Worm (Caenorhabditis elegans) whole organism, L4 larva: ENCODE data around the gene DH11.5.

Experiments
- D1046.2 ChIP-seq: fragments of 200-800 bp; sonication (Bioruptor generic); IDR thresholded peaks from 2 replicates; pipeline ENCODE4 v1.3.6; 2022; ENCODE audit warnings: missing genetic modification characterization, missing compliant biosample characterization
- F26F4.8 ChIP-seq: fragments of 200-800 bp; sonication (Bioruptor generic); conservative IDR thresholded peaks from 2 replicates; pipeline ENCODE4 v1.3.6; 2022; ENCODE audit warnings: missing genetic modification characterization, missing compliant biosample characterization
- F37D6.2 ChIP-seq: sonication (generic microtip); optimal IDR thresholded peaks from 2 replicates; lab custom pipeline; 2016; ENCODE audit warnings: mild to moderate bottlenecking, missing genetic modification characterization, missing compliant biosample characterization
- F49E8.2 ChIP-seq: sonication (generic microtip); optimal IDR thresholded peaks from 2 replicates; lab custom pipeline; 2016; ENCODE audit warnings: missing compliant biosample characterization, mild to moderate bottlenecking, missing genetic modification characterization, borderline replicate concordance
- T26A8.4 ChIP-seq: fragments of 200-800 bp; sonication (Bioruptor generic); IDR thresholded peaks from 2 replicates; pipeline ENCODE4 v1.3.6; 2022; ENCODE audit warnings: missing genetic modification characterization, missing compliant biosample characterization
- Y105C5A.15 ChIP-seq: fragments of 200-800 bp; sonication (Bioruptor generic); IDR thresholded peaks from 2 replicates; pipeline ENCODE4 v1.3.6; 2022; ENCODE audit warnings: missing genetic modification characterization, missing compliant biosample characterization
- Y5F2A.4 ChIP-seq: fragments of 200-800 bp; sonication (Bioruptor generic); optimal IDR thresholded peaks from 2 replicates; lab custom pipeline; 2018; ENCODE audit warnings: mild to moderate bottlenecking, missing genetic modification characterization, missing compliant biosample characterization
- Y75B8A.6 ChIP-seq: fragments of 200-800 bp; sonication (Bioruptor generic); IDR thresholded peaks from 2 replicates; pipeline ENCODE4 v1.3.6; 2022; ENCODE audit warnings: missing genetic modification reagents, missing genetic modification characterization, missing compliant biosample characterization
- ZK337.2 ChIP-seq: fragments of 200-800 bp; sonication (Bioruptor generic); IDR thresholded peaks from 2 replicates; pipeline ENCODE4 v1.3.6; 2022; ENCODE audit warnings: missing genetic modification reagents, missing genetic modification characterization, missing compliant biosample characterization
- aha-1 ChIP-seq: fragments of 150-350 bp; peaks from one replicate; lab custom pipeline; 2014; ENCODE audit warnings: missing biosample characterization, missing genetic modification characterization
- aly-2 ChIP-seq: sonication (generic microtip); optimal IDR thresholded peaks from 2 replicates; lab custom pipeline; 2018; ENCODE audit warnings: missing biosample characterization, missing genetic modification characterization
- ama-1 ChIP-seq: fragments of 150-350 bp; optimal IDR thresholded peaks from 2 replicates; lab custom pipeline; 2014; ENCODE audit warnings: inconsistent platforms, mixed read lengths
- attf-4 ChIP-seq: sonication (generic microtip); optimal IDR thresholded peaks from 3 replicates; lab custom pipeline; 2017; ENCODE audit warnings: missing biosample characterization, missing genetic modification characterization
- ceh-20 ChIP-seq: fragments of 200-800 bp; sonication (Bioruptor generic); IDR thresholded peaks from 2 replicates; pipeline ENCODE4 v1.3.6; 2022; ENCODE audit warnings: missing genetic modification reagents, missing genetic modification characterization, missing compliant biosample characterization
- ceh-82 ChIP-seq: sonication (generic microtip); optimal IDR thresholded peaks from 2 replicates; lab custom pipeline; 2017; ENCODE audit warnings: missing biosample characterization, missing genetic modification characterization
- ces-1 ChIP-seq: fragments of 150-350 bp; sonication (generic microtip); optimal IDR thresholded peaks from 4 replicates; lab custom pipeline; 2014; ENCODE audit warnings: missing biosample characterization, missing genetic modification reagents, missing genetic modification characterization
- ctbp-1 ChIP-seq: fragments of 200-800 bp; sonication (Bioruptor generic); IDR thresholded peaks from 2 replicates; pipeline ENCODE4 v1.3.6; 2022; ENCODE audit warnings: missing genetic modification reagents, missing genetic modification characterization, missing compliant biosample characterization
- daf-16 ChIP-seq, 3 experiments: sonication (generic microtip); optimal IDR thresholded peaks; 2 replicates each; lab custom pipeline; 2016 to 2017; ENCODE audit warnings: missing genetic modification characterization in 3 of 3, missing genetic modification reagents in 3 of 3, mild to moderate bottlenecking in 2 of 3, missing compliant biosample characterization in 2 of 3, missing biosample characterization in 1 of 3, moderate library complexity in 1 of 3
- daf-19 ChIP-seq: fragments of 200-800 bp; sonication (Bioruptor generic); conservative IDR thresholded peaks from 2 replicates; pipeline ENCODE4 v1.3.6; 2022; ENCODE audit warnings: missing genetic modification characterization, missing compliant biosample characterization
- daf-8 ChIP-seq: fragments of 200-800 bp; sonication (Bioruptor generic); IDR thresholded peaks from 2 replicates; pipeline ENCODE4 v1.3.6; 2022; ENCODE audit warnings: missing genetic modification characterization, missing compliant biosample characterization
- dmd-8 ChIP-seq: fragments of 200-800 bp; sonication (Bioruptor generic); IDR thresholded peaks from 2 replicates; pipeline ENCODE4 v1.3.6; 2022; ENCODE audit warnings: missing genetic modification characterization, missing compliant biosample characterization
- dpl-1 ChIP-seq: fragments of 150-350 bp; optimal IDR thresholded peaks from 2 replicates; lab custom pipeline; 2014; ENCODE audit warnings: missing biosample characterization, missing genetic modification reagents, missing genetic modification characterization
- duxl-1 ChIP-seq: sonication (generic microtip); optimal IDR thresholded peaks from 2 replicates; lab custom pipeline; 2016; ENCODE audit warnings: mild to moderate bottlenecking, missing genetic modification characterization, moderate library complexity, missing compliant biosample characterization; ENCODE audit not compliant: poor library complexity
- dve-1 ChIP-seq: sonication (generic microtip); optimal IDR thresholded peaks from 2 replicates; lab custom pipeline; 2017; ENCODE audit warnings: antibody characterized with exemption, mild to moderate bottlenecking, missing genetic modification characterization, missing compliant biosample characterization; ENCODE audit not compliant: insufficient read depth
- egl-27 ChIP-seq: sonication (generic microtip); optimal IDR thresholded peaks from 3 replicates; lab custom pipeline; 2017; ENCODE audit warnings: missing biosample characterization, missing genetic modification reagents, missing genetic modification characterization
- fos-1 ChIP-seq: fragments of 150-350 bp; optimal IDR thresholded peaks from 2 replicates; lab custom pipeline; 2014; ENCODE audit warnings: missing biosample characterization, missing genetic modification characterization
- hif-1 ChIP-seq, 2 experiments: sonication (generic microtip); optimal IDR thresholded peaks; 2 replicates each; lab custom pipeline; 2016 to 2017; ENCODE audit warnings: missing compliant biosample characterization in 2 of 2, missing genetic modification characterization in 2 of 2, missing genetic modification reagents in 2 of 2, missing genotype in 2 of 2, mild to moderate bottlenecking in 1 of 2
- hlh-30 ChIP-seq: sonication (generic microtip); optimal IDR thresholded peaks from 2 replicates; lab custom pipeline; 2017; ENCODE audit warnings: antibody characterized with exemption, mild to moderate bottlenecking, missing genetic modification characterization, missing compliant biosample characterization; ENCODE audit not compliant: insufficient read depth
- lin-13 ChIP-seq: fragments of 150-350 bp; optimal IDR thresholded peaks from 2 replicates; lab custom pipeline; 2014; ENCODE audit warnings: missing biosample characterization, missing genetic modification reagents, missing genetic modification characterization
- lin-38 ChIP-seq: fragments of 200-800 bp; sonication (Bioruptor generic); IDR thresholded peaks from 2 replicates; pipeline ENCODE4 v1.3.6; 2022; ENCODE audit warnings: missing genetic modification reagents, missing genetic modification characterization, missing compliant biosample characterization
- lsy-2 ChIP-seq, 2 experiments: fragments of 150-350 bp in 1 of 2; sonication (generic microtip) in 1 of 2; optimal IDR thresholded peaks; 2 replicates each; lab custom pipeline; 2014 to 2017; ENCODE audit warnings: missing biosample characterization in 2 of 2, missing genetic modification characterization in 2 of 2
- madf-5 ChIP-seq, 2 experiments: fragments of 200-800 bp; sonication (Bioruptor generic); IDR thresholded peaks; 2 replicates each; pipeline ENCODE4 v1.3.6; 2022; ENCODE audit warnings: missing compliant biosample characterization in 2 of 2, missing genetic modification characterization in 2 of 2
- madf-9 ChIP-seq: fragments of 200-800 bp; sonication (Bioruptor generic); conservative IDR thresholded peaks from 2 replicates; pipeline ENCODE4 v1.3.6; 2022; ENCODE audit warnings: missing genetic modification reagents, missing genetic modification characterization, missing compliant biosample characterization
- mdt-29 ChIP-seq: fragments of 200-800 bp; sonication (Bioruptor generic); IDR thresholded peaks from 2 replicates; pipeline ENCODE4 v1.3.6; 2022; ENCODE audit warnings: missing genetic modification reagents, missing genetic modification characterization, missing compliant biosample characterization
- mes-2 ChIP-seq: sonication (generic microtip); optimal IDR thresholded peaks from 2 replicates; lab custom pipeline; 2016; ENCODE audit warnings: missing genotype, mild to moderate bottlenecking, missing genetic modification characterization, missing compliant biosample characterization; ENCODE audit not compliant: poor library complexity, severe bottlenecking
- mxl-2 ChIP-seq: fragments of 200-800 bp; sonication (Bioruptor generic); conservative IDR thresholded peaks from 2 replicates; pipeline ENCODE4 v1.3.6; 2022; ENCODE audit warnings: missing genetic modification reagents, missing genetic modification characterization, missing compliant biosample characterization
- mxl-3 ChIP-seq: fragments of 200-800 bp; sonication (Bioruptor generic); optimal IDR thresholded peaks from 2 replicates; lab custom pipeline; 2018; ENCODE audit warnings: mild to moderate bottlenecking, missing genetic modification characterization, missing compliant biosample characterization
- nhr-10 ChIP-seq: fragments of 150-350 bp; optimal IDR thresholded peaks from 2 replicates; lab custom pipeline; 2014; ENCODE audit warnings: missing biosample characterization, missing genetic modification characterization
- nhr-102 ChIP-seq: sonication (generic microtip); optimal IDR thresholded peaks from 2 replicates; lab custom pipeline; 2016; ENCODE audit warnings: mild to moderate bottlenecking, missing genetic modification characterization, moderate library complexity, missing compliant biosample characterization
- nhr-25 ChIP-seq: sonication (generic microtip); optimal IDR thresholded peaks from 2 replicates; lab custom pipeline; 2017; ENCODE audit warnings: missing genetic modification characterization, mild to moderate bottlenecking, missing compliant biosample characterization, antibody characterized with exemption, moderate library complexity, borderline replicate concordance; ENCODE audit not compliant: insufficient read depth
- nhr-28 ChIP-seq: fragments of 150-350 bp; optimal IDR thresholded peaks from 2 replicates; lab custom pipeline; 2014; ENCODE audit warnings: missing biosample characterization, missing genetic modification characterization
- nhr-41 ChIP-seq: fragments of 200-800 bp; sonication (Bioruptor generic); IDR thresholded peaks from 2 replicates; pipeline ENCODE4 v1.3.6; 2022; ENCODE audit warnings: missing genetic modification reagents, missing genetic modification characterization, missing compliant biosample characterization
- nhr-42 ChIP-seq: fragments of 200-800 bp; sonication (Bioruptor generic); IDR thresholded peaks from 2 replicates; pipeline ENCODE4 v1.3.6; 2022; ENCODE audit warnings: missing genetic modification characterization, missing compliant biosample characterization
- nhr-6 ChIP-seq: fragments of 150-350 bp; optimal IDR thresholded peaks from 2 replicates; lab custom pipeline; 2014; ENCODE audit warnings: missing biosample characterization, missing genetic modification characterization
- nhr-77 ChIP-seq: fragments of 150-350 bp; optimal IDR thresholded peaks from 2 replicates; lab custom pipeline; 2014; ENCODE audit warnings: missing biosample characterization, missing genetic modification characterization
- saeg-2 ChIP-seq: fragments of 200-800 bp; sonication (Bioruptor generic); IDR thresholded peaks from 2 replicates; pipeline ENCODE4 v1.3.6; 2022; ENCODE audit warnings: missing genetic modification reagents, missing genetic modification characterization, missing compliant biosample characterization
- sdz-12 ChIP-seq: fragments of 200-800 bp; sonication (Bioruptor generic); optimal IDR thresholded peaks from 2 replicates; lab custom pipeline; 2018; ENCODE audit warnings: mild to moderate bottlenecking, missing genetic modification characterization, missing compliant biosample characterization
- tag-97 ChIP-seq: fragments of 200-800 bp; sonication (Bioruptor generic); IDR thresholded peaks from 2 replicates; pipeline ENCODE4 v1.3.6; 2022; ENCODE audit warnings: missing genetic modification characterization, missing compliant biosample characterization
- zfp-2 ChIP-seq: sonication (generic microtip); optimal IDR thresholded peaks from 2 replicates; lab custom pipeline; 2016; ENCODE audit warnings: mild to moderate bottlenecking, missing genetic modification characterization, missing compliant biosample characterization
- zip-11 ChIP-seq: fragments of 200-800 bp; sonication (Bioruptor generic); IDR thresholded peaks from 2 replicates; pipeline ENCODE4 v1.3.6; 2022; ENCODE audit warnings: missing genetic modification characterization, missing compliant biosample characterization
- ztf-11 ChIP-seq: fragments of 150-350 bp; optimal IDR thresholded peaks from 2 replicates; lab custom pipeline; 2014; ENCODE audit warnings: missing biosample characterization, missing genetic modification characterization

DH11.5 gene

DNA sequence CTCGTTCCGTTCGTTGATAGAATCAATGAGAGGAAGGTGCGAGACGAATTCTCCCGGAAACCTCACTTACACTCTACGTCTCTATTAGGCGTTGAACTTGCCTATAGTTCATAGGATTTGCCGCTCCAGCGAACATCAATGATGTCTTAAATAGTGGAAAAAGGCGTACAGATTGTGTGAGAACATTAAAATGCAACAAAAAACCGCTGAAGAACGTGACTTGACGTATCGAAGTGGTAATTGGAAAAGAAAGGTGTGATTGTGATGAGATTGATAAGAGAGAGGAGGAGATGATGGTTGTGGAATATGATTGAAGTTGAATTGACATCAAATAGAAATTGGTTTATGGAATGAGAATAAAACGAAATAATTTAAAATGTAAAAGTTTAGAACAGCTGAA is 57.6 kb downstream of the DH11.5 start:
- TF ChIP-seq mxl-2 (GFP tag; lab: Robert Waterston, UW) (no peak), daf-8 (GFP tag; lab: Robert Waterston, UW) (no peak), aha-1 (tag; lab: Kevin White, UChicago) (peak; percentile 59), lsy-2 (tag; optimal IDR thresholded peaks at IDR 0.05; lab: Kevin White, UChicago) (no peak), lin-38 (GFP tag; lab: Robert Waterston, UW) (no peak), daf-19 (GFP tag; lab: Robert Waterston, UW) (no peak), nhr-10 (tag; lab: Kevin White, UChicago) (no peak), Y105C5A.15 (no peak), madf-5 (GFP tag; IDR thresholded peaks at IDR 0.05; lab: Robert Waterston, UW) (no peak), nhr-77 (tag; lab: Kevin White, UChicago) (no peak), nhr-28 (tag; lab: Kevin White, UChicago) (peak; percentile 21), ama-1 (lab: Kevin White, UChicago) (peak; percentile 10), ZK337.2 (GFP tag; lab: Robert Waterston, UW) (no peak), duxl-1 (tag; lab: Kevin White, UChicago) (no peak), ces-1 (GFP tag; lab: Kevin White, UChicago) (no peak), zfp-2 (no peak), hlh-30 (tag; lab: Kevin White, UChicago) (peak; percentile 20), ctbp-1 (no peak), ceh-82 (no peak), saeg-2 (GFP tag; lab: Robert Waterston, UW) (no peak), dpl-1 (GFP tag; lab: Kevin White, UChicago) (no peak), hif-1 (tag; optimal IDR thresholded peaks at IDR 0.05; lab: Kevin White, UChicago) (no peak), nhr-102 (tag; lab: Kevin White, UChicago) (no peak), tag-97 (GFP tag; lab: Robert Waterston, UW) (no peak), fos-1 (tag; lab: Kevin White, UChicago) (no peak), zip-11 (GFP tag; lab: Robert Waterston, UW) (no peak), lin-13 (GFP tag; lab: Kevin White, UChicago) (no peak), dve-1 (tag; lab: Kevin White, UChicago) (peak; percentile 25), T26A8.4 (GFP tag; lab: Robert Waterston, UW) (no peak), ceh-20 (GFP tag; lab: Robert Waterston, UW) (peak; percentile 68; the same call in 1 of the 2 replicates), ztf-11 (tag; lab: Kevin White, UChicago) (no peak), Y75B8A.6 (GFP tag; lab: Robert Waterston, UW) (no peak), F37D6.2 (tag; lab: Kevin White, UChicago) (no peak), madf-9 (peak; percentile 14; the same call in 1 of the 2 replicates), nhr-42 (GFP tag; lab: Robert Waterston, UW) (no peak), daf-16 (GFP tag; optimal IDR thresholded peaks at IDR 0.05; lab: Kevin White, UChicago) (no peak), daf-16 (tag; optimal IDR thresholded peaks at IDR 0.05; lab: Kevin White, UChicago) (peak; percentile 13), sdz-12 (GFP tag; lab: Kevin White, UChicago) (no peak), nhr-25 (tag; lab: Kevin White, UChicago) (no peak), Y5F2A.4 (GFP tag; lab: Kevin White, UChicago) (no peak), egl-27 (tag; lab: Kevin White, UChicago) (no peak), mes-2 (tag; lab: Kevin White, UChicago) (peak; percentile 10), nhr-6 (tag; lab: Kevin White, UChicago) (no peak), F49E8.2 (tag; lab: Kevin White, UChicago) (no peak), dmd-8 (no peak), F26F4.8 (GFP tag; lab: Robert Waterston, UW) (no peak), nhr-41 (no peak), mdt-29 (GFP tag; lab: Robert Waterston, UW) (no peak), attf-4 (tag; lab: Kevin White, UChicago) (no peak), aly-2 (tag; lab: Kevin White, UChicago) (no peak), D1046.2 (GFP tag; lab: Robert Waterston, UW) (no peak), mxl-3 (GFP tag; lab: Kevin White, UChicago) (no peak)
